ENCODE assay signal across 4 fruit fly cellular contexts in genomic region chr2L:8418113-8418885, dm6.
A peak's percentile ranks its signal among the peaks of the same experiment; 100 is the strongest.
TF ChIP-seq lines count a peak whose summit lies in the region.

No protein-coding gene starts in this region.

- TF ChIP-seq CTCF in whole organism, embryonic (GFP tag; optimal IDR thresholded peaks at IDR 0.05; lab: Kevin White, UChicago), result no peak

TF ChIP-seq in whole organism, adult, 20 proteins besides CTCF, POLR2A, EP300 and RAD21:
- TF ChIP-seq tj (GFP tag; optimal IDR thresholded peaks at IDR 0.05; lab: Kevin White, UChicago) (peak; percentile 68), bab1 (GFP tag; optimal IDR thresholded peaks at IDR 0.05; lab: Kevin White, UChicago) (no peak)
TF ChIP-seq in whole organism, adult: peak in this region for 1.

TF ChIP-seq in whole organism, embryonic, 481 proteins besides CTCF, POLR2A, EP300 and RAD21:
- TF ChIP-seq CG18764 (GFP tag; optimal IDR thresholded peaks at IDR 0.05; lab: Kevin White, UChicago) (no peak), nom (GFP tag; optimal IDR thresholded peaks at IDR 0.05; lab: Kevin White, UChicago) (peak; percentile 83), CG5180 (GFP tag; optimal IDR thresholded peaks at IDR 0.05; lab: Kevin White, UChicago) (peak; percentile 51), CG7987 (GFP tag; optimal IDR thresholded peaks at IDR 0.05; lab: Kevin White, UChicago) (no peak), Drgx (GFP tag; IDR thresholded peaks at IDR 0.05; lab: Robert Waterston, UW) (0 out of 2 replicates have a peak, but pooled peaks have one; percentile 24), slou (GFP tag; optimal IDR thresholded peaks at IDR 0.05; lab: Kevin White, UChicago) (no peak), Hr51 (GFP tag; optimal IDR thresholded peaks at IDR 0.05; lab: Kevin White, UChicago) (no peak), abd-A (tag; optimal IDR thresholded peaks at IDR 0.05; lab: Kevin White, UChicago) (peak; percentile 33), sd (tag; optimal IDR thresholded peaks at IDR 0.05; lab: Kevin White, UChicago) (peak; percentile 85), z (GFP tag; IDR thresholded peaks at IDR 0.05; lab: Robert Waterston, UW) (peak; percentile 82), twi (tag; optimal IDR thresholded peaks at IDR 0.05; lab: Kevin White, UChicago) (peak; percentile 88), CG8281 (tag; optimal IDR thresholded peaks at IDR 0.05; lab: Kevin White, UChicago) (no peak), Med (GFP tag; lab: Kevin White, UChicago) (peak; percentile 65)
TF ChIP-seq in whole organism, embryonic: peak in this region for 8.

TF ChIP-seq in whole organism, prepupa, 60 proteins besides CTCF, POLR2A, EP300 and RAD21:
- TF ChIP-seq CG7368 (GFP tag; optimal IDR thresholded peaks at IDR 0.05; lab: Kevin White, UChicago) (no peak), CG6808 (GFP tag; optimal IDR thresholded peaks at IDR 0.05; lab: Kevin White, UChicago) (peak; percentile 32), ss (GFP tag; optimal IDR thresholded peaks at IDR 0.05; lab: Kevin White, UChicago) (peak; percentile 36 to 49), svp (GFP tag; lab: Kevin White, UChicago) (peak; percentile 57), Eip75B (GFP tag; optimal IDR thresholded peaks at IDR 0.05; lab: Kevin White, UChicago) (no peak), CG8119 (GFP tag; IDR thresholded peaks at IDR 0.05; lab: Robert Waterston, UW) (0 out of 3 replicates have a peak, but pooled peaks have one; percentile 17), spab (GFP tag; optimal IDR thresholded peaks at IDR 0.05; lab: Kevin White, UChicago) (peak; percentile 11), CG9139 (GFP tag; optimal IDR thresholded peaks at IDR 0.05; lab: Kevin White, UChicago) (peak; percentile 38), Eip78C (GFP tag; lab: Kevin White, UChicago) (peak; percentile 61), CG6276 (GFP tag; optimal IDR thresholded peaks at IDR 0.05; lab: Kevin White, UChicago) (peak; percentile 22)

TF ChIP-seq in whole organism, pupa, 21 proteins besides CTCF, POLR2A, EP300 and RAD21:
- TF ChIP-seq gl (tag; optimal IDR thresholded peaks at IDR 0.05; lab: Kevin White, UChicago) (peak; percentile 44), CG4496 (GFP tag; IDR thresholded peaks at IDR 0.05; lab: Robert Waterston, UW) (no peak), CG12605 (GFP tag; IDR thresholded peaks at IDR 0.05; lab: Robert Waterston, UW) (no peak), rn (GFP tag; IDR thresholded peaks at IDR 0.05; lab: Robert Waterston, UW) (no peak), CG13204 (GFP tag; optimal IDR thresholded peaks at IDR 0.05; lab: Kevin White, UChicago) (peak; percentile 18), CG8301 (tag; optimal IDR thresholded peaks at IDR 0.05; lab: Kevin White, UChicago) (no peak), CG17806 (tag; optimal IDR thresholded peaks at IDR 0.05; lab: Kevin White, UChicago) (no peak)
